Fruit fly (Drosophila melanogaster) whole organism, embryonic: ENCODE data around the gene rno.
A peak's percentile ranks its signal among the peaks of the same experiment; 100 is the strongest.

Source experiments
- Adf1 ChIP-seq: fragments of 200-800 bp; sonication (Bioruptor generic); IDR thresholded peaks from 2 replicates; pipeline ENCODE4 v1.3.6; 2022; ENCODE audit warnings: missing biosample characterization, missing genetic modification characterization
- Atf3 ChIP-seq: fragments of 200-800 bp; sonication (Bioruptor generic); optimal IDR thresholded peaks from 3 replicates; lab custom pipeline; 2016; ENCODE audit warnings: missing biosample characterization, missing genetic modification characterization
- BEAF-32 ChIP-seq: fragments of 200-800 bp; sonication (Bioruptor generic); optimal IDR thresholded peaks from 3 replicates; lab custom pipeline; 2017; ENCODE audit warnings: missing biosample characterization, missing genetic modification characterization, mild to moderate bottlenecking, moderate library complexity, missing genetic modification reagents
- CG10147 ChIP-seq: fragments of 200-800 bp; sonication (Bioruptor generic); optimal IDR thresholded peaks from 2 replicates; lab custom pipeline; 2019; ENCODE audit warnings: missing biosample characterization, mild to moderate bottlenecking, missing genetic modification characterization, moderate library complexity
- CG11456 ChIP-seq: fragments of 200-800 bp; sonication (Bioruptor generic); IDR thresholded peaks from 3 replicates; pipeline ENCODE4 v1.3.6; 2022; ENCODE audit warnings: missing biosample characterization, missing genetic modification characterization
- CG12155 ChIP-seq: fragments of 200-800 bp; sonication (Bioruptor generic); optimal IDR thresholded peaks from 3 replicates; lab custom pipeline; 2016; ENCODE audit warnings: missing biosample characterization, missing genetic modification characterization
- CG12744 ChIP-seq: fragments of 200-800 bp; sonication (Bioruptor generic); optimal IDR thresholded peaks from 2 replicates; lab custom pipeline; 2016; ENCODE audit warnings: missing biosample characterization, missing genetic modification characterization
- CG15479 ChIP-seq: fragments of 200-800 bp; sonication (Bioruptor generic); optimal IDR thresholded peaks from 3 replicates; lab custom pipeline; 2019; ENCODE audit warnings: missing biosample characterization, mild to moderate bottlenecking, missing genetic modification characterization, moderate library complexity
- CG15601 ChIP-seq: fragments of 200-800 bp; sonication (Bioruptor generic); optimal IDR thresholded peaks from 3 replicates; lab custom pipeline; 2019; ENCODE audit warnings: missing biosample characterization, mild to moderate bottlenecking, missing genetic modification characterization, moderate library complexity
- CG17359 ChIP-seq: fragments of 200-800 bp; sonication (Bioruptor generic); optimal IDR thresholded peaks from 3 replicates; lab custom pipeline; 2018; ENCODE audit warnings: missing biosample characterization, mild to moderate bottlenecking, missing genetic modification characterization, moderate library complexity
- CG2875 ChIP-seq: fragments of 200-800 bp; sonication (Bioruptor generic); optimal IDR thresholded peaks from 2 replicates; lab custom pipeline; 2017; ENCODE audit warnings: missing biosample characterization, mild to moderate bottlenecking, missing genetic modification characterization, missing genetic modification reagents
- CG3163 ChIP-seq: fragments of 200-800 bp; sonication (Bioruptor generic); optimal IDR thresholded peaks from 3 replicates; lab custom pipeline; 2016; ENCODE audit warnings: missing biosample characterization, missing genetic modification characterization
- CG32532 ChIP-seq: fragments of 200-800 bp; sonication (Bioruptor generic); IDR thresholded peaks from 2 replicates; pipeline ENCODE4 v1.3.6; 2022; ENCODE audit warnings: missing biosample characterization, missing genetic modification characterization
- CG4617 ChIP-seq: fragments of 200-800 bp; sonication (Bioruptor generic); optimal IDR thresholded peaks from 3 replicates; lab custom pipeline; 2016; ENCODE audit warnings: missing biosample characterization, missing genetic modification characterization, borderline replicate concordance
- CG6254 ChIP-seq: fragments of 200-800 bp; sonication (Bioruptor generic); optimal IDR thresholded peaks from 3 replicates; lab custom pipeline; 2017; ENCODE audit warnings: mild to moderate bottlenecking, missing biosample characterization, missing genetic modification reagents, missing genetic modification characterization
- CG6813 ChIP-seq: fragments of 200-800 bp; sonication (Bioruptor generic); optimal IDR thresholded peaks from 2 replicates; lab custom pipeline; 2017; ENCODE audit warnings: missing biosample characterization, missing genetic modification characterization, mild to moderate bottlenecking, moderate library complexity, missing genetic modification reagents
- CG7928 ChIP-seq: fragments of 200-800 bp; sonication (Bioruptor generic); optimal IDR thresholded peaks from 2 replicates; lab custom pipeline; 2017; ENCODE audit warnings: missing biosample characterization, mild to moderate bottlenecking, missing genetic modification characterization
- CG8359 ChIP-seq: fragments of 200-800 bp; sonication (Bioruptor generic); optimal IDR thresholded peaks from 2 replicates; lab custom pipeline; 2017; ENCODE audit warnings: missing biosample characterization, mild to moderate bottlenecking, missing genetic modification characterization, borderline replicate concordance
- CG9817 ChIP-seq: fragments of 200-800 bp; sonication (Bioruptor generic); optimal IDR thresholded peaks from 2 replicates; lab custom pipeline; 2018; ENCODE audit warnings: missing biosample characterization, mild to moderate bottlenecking, missing genetic modification characterization, moderate library complexity
- D19A ChIP-seq: fragments of 200-800 bp; optimal IDR thresholded peaks from 3 replicates; lab custom pipeline; 2019; ENCODE audit warnings: missing biosample characterization, mild to moderate bottlenecking, missing genetic modification characterization, moderate library complexity
- D19B ChIP-seq: fragments of 200-800 bp; sonication (Bioruptor generic); optimal IDR thresholded peaks from 2 replicates; lab custom pipeline; 2017; ENCODE audit warnings: missing biosample characterization, mild to moderate bottlenecking, missing genetic modification characterization
- ERR ChIP-seq: fragments of 200-800 bp; sonication (Bioruptor generic); optimal IDR thresholded peaks from 2 replicates; lab custom pipeline; 2016; ENCODE audit warnings: missing biosample characterization, missing genetic modification characterization
- Ets97D ChIP-seq: fragments of 200-800 bp; sonication (Bioruptor generic); optimal IDR thresholded peaks from 3 replicates; lab custom pipeline; 2016; ENCODE audit warnings: missing biosample characterization, missing genetic modification characterization
- HLH54F ChIP-seq: fragments of 200-800 bp; sonication (Bioruptor generic); optimal IDR thresholded peaks from 3 replicates; lab custom pipeline; 2016; ENCODE audit warnings: missing biosample characterization, missing genetic modification characterization
- Oli ChIP-seq: fragments of 200-800 bp; sonication (Bioruptor generic); optimal IDR thresholded peaks from 2 replicates; lab custom pipeline; 2018; ENCODE audit warnings: missing biosample characterization, mild to moderate bottlenecking, missing genetic modification characterization, moderate library complexity
- Sox102F ChIP-seq: fragments of 200-800 bp; sonication (Bioruptor generic); optimal IDR thresholded peaks from 2 replicates; lab custom pipeline; 2018; ENCODE audit warnings: missing biosample characterization, mild to moderate bottlenecking, missing genetic modification characterization, moderate library complexity
- Usf ChIP-seq: fragments of 200-800 bp; sonication (Bioruptor generic); optimal IDR thresholded peaks from 2 replicates; lab custom pipeline; 2017; ENCODE audit warnings: missing genotype, missing biosample characterization, missing genetic modification characterization
- ab ChIP-seq: fragments of 200-800 bp; sonication (Bioruptor generic); optimal IDR thresholded peaks from 2 replicates; lab custom pipeline; 2016; ENCODE audit warnings: missing biosample characterization, missing genetic modification characterization
- abd-A ChIP-seq: fragments of 200-800 bp; sonication (Bioruptor generic); optimal IDR thresholded peaks from 3 replicates; lab custom pipeline; 2019; ENCODE audit warnings: missing biosample characterization, mild to moderate bottlenecking, missing genetic modification characterization, moderate library complexity
- ash1 ChIP-seq: fragments of 200-800 bp; sonication (Bioruptor generic); optimal IDR thresholded peaks from 2 replicates; lab custom pipeline; 2018; ENCODE audit warnings: missing biosample characterization, mild to moderate bottlenecking, missing genetic modification characterization
- bigmax ChIP-seq: fragments of 200-800 bp; sonication (Bioruptor generic); optimal IDR thresholded peaks from 2 replicates; lab custom pipeline; 2018; ENCODE audit warnings: missing biosample characterization, mild to moderate bottlenecking, missing genetic modification characterization
- btn ChIP-seq: fragments of 200-800 bp; sonication (Bioruptor generic); optimal IDR thresholded peaks from 2 replicates; lab custom pipeline; 2016; ENCODE audit warnings: missing biosample characterization, missing genetic modification characterization
- chif ChIP-seq, 2 experiments: fragments of 200-800 bp; sonication (Bioruptor generic); optimal IDR thresholded peaks; 3 replicates each; lab custom pipeline; 2016; ENCODE audit warnings: missing biosample characterization in 2 of 2, missing genetic modification characterization in 2 of 2
- corto ChIP-seq: fragments of 200-800 bp; sonication (Bioruptor generic); optimal IDR thresholded peaks from 2 replicates; lab custom pipeline; 2016; ENCODE audit warnings: missing biosample characterization, mild to moderate bottlenecking, missing genetic modification characterization, moderate library complexity
- dati ChIP-seq: fragments of 200-800 bp; sonication (Bioruptor generic); IDR thresholded peaks from 2 replicates; pipeline ENCODE4 v1.3.6; 2022; ENCODE audit warnings: missing biosample characterization, missing genetic modification characterization
- eve ChIP-seq, 2 experiments: fragments of >200 bp; optimal IDR thresholded peaks; 2 replicates each; lab custom pipeline; 2017; ENCODE audit warnings: missing biosample characterization in 2 of 2, missing genetic modification characterization in 2 of 2
- gcm ChIP-seq: fragments of 200-800 bp; sonication (Bioruptor generic); optimal IDR thresholded peaks from 2 replicates; lab custom pipeline; 2019; ENCODE audit warnings: missing biosample characterization, mild to moderate bottlenecking, missing genetic modification characterization, moderate library complexity
- ind ChIP-seq: fragments of 200-800 bp; sonication (Bioruptor generic); optimal IDR thresholded peaks from 3 replicates; lab custom pipeline; 2016; ENCODE audit warnings: missing biosample characterization, missing genetic modification characterization
- klu ChIP-seq: fragments of 200-800 bp; sonication (Bioruptor generic); IDR thresholded peaks from 2 replicates; pipeline ENCODE4 v1.3.6; 2022; ENCODE audit warnings: missing biosample characterization, missing genetic modification characterization
- lab ChIP-seq: fragments of 200-800 bp; sonication (Bioruptor generic); optimal IDR thresholded peaks from 3 replicates; lab custom pipeline; 2017; ENCODE audit warnings: missing biosample characterization, missing genetic modification characterization, mild to moderate bottlenecking, moderate library complexity, missing genetic modification reagents
- lola ChIP-seq, 3 experiments: fragments of >200 bp in 2 of 3; fragments of 200-800 bp in 1 of 3; sonication (Bioruptor generic) in 1 of 3; optimal IDR thresholded peaks; 2 replicates each; lab custom pipeline; 2017 to 2019; ENCODE audit warnings: missing biosample characterization in 3 of 3, missing genetic modification characterization in 3 of 3, mild to moderate bottlenecking in 1 of 3, moderate library complexity in 1 of 3
- oc ChIP-seq: fragments of 200-800 bp; sonication (Bioruptor generic); optimal IDR thresholded peaks from 2 replicates; lab custom pipeline; 2018; ENCODE audit warnings: missing biosample characterization, mild to moderate bottlenecking, missing genetic modification characterization, moderate library complexity
- pan ChIP-seq, 4 experiments: fragments of >200 bp in 3 of 4; fragments of 200-800 bp in 1 of 4; sonication (Bioruptor generic) in 1 of 4; optimal IDR thresholded peaks in 3 of 4; IDR thresholded peaks in 1 of 4; 2 replicates each; pipeline versions ENCODE4 v1.3.6 to Lab custom; 2017 to 2022; ENCODE audit warnings: missing biosample characterization in 2 of 4, missing genetic modification characterization in 2 of 4, mixed read lengths in 1 of 4
- row ChIP-seq: fragments of 200-800 bp; sonication (Bioruptor generic); IDR thresholded peaks from 3 replicates; pipeline ENCODE4 v1.3.6; 2022; ENCODE audit warnings: missing biosample characterization, missing genetic modification characterization
- slou ChIP-seq: fragments of 200-800 bp; sonication (Bioruptor generic); optimal IDR thresholded peaks from 3 replicates; lab custom pipeline; 2016; ENCODE audit warnings: missing biosample characterization, missing genetic modification characterization
- so ChIP-seq: fragments of 200-800 bp; sonication (Bioruptor generic); IDR thresholded peaks from 3 replicates; pipeline ENCODE4 v1.3.6; 2022; ENCODE audit warnings: missing biosample characterization, missing genetic modification characterization
- wek ChIP-seq: fragments of 200-800 bp; sonication (Bioruptor generic); optimal IDR thresholded peaks from 3 replicates; lab custom pipeline; 2018; ENCODE audit warnings: missing biosample characterization, mild to moderate bottlenecking, missing genetic modification characterization, moderate library complexity
- wor ChIP-seq: fragments of 200-800 bp; sonication (Bioruptor generic); IDR thresholded peaks from 2 replicates; pipeline ENCODE4 v1.3.6; 2022; ENCODE audit warnings: missing biosample characterization, missing genetic modification characterization
- yki ChIP-seq: fragments of >200 bp; optimal IDR thresholded peaks from 3 replicates; lab custom pipeline; 2018

The rno gene

dm6 chr3L:160446-161094 is 39.0 kb downstream of the rno start (continued):
- TF ChIP-seq CG6813 (GFP tag; lab: Kevin White, UChicago) (no peak), CG7928 (no peak), bigmax (GFP tag; lab: Kevin White, UChicago) (peak; percentile 51), CG15601 (tag; lab: Kevin White, UChicago) (no peak), CG3163 (GFP tag; lab: Kevin White, UChicago) (no peak), D19A (tag; lab: Kevin White, UChicago) (no peak), Adf1 (GFP tag; lab: Robert Waterston, UW) (no peak; the same call in 1 of the 2 replicates), HLH54F (no peak), ind (GFP tag; lab: Kevin White, UChicago) (no peak), Atf3 (GFP tag; lab: Kevin White, UChicago) (no peak), CG11456 (GFP tag; lab: Robert Waterston, UW) (no peak), klu (GFP tag; lab: Robert Waterston, UW) (no peak), slou (no peak), CG8359 (GFP tag; lab: Kevin White, UChicago) (no peak), CG32532 (GFP tag; lab: Robert Waterston, UW) (no peak), CG10147 (GFP tag; lab: Kevin White, UChicago) (peak; percentile 14), oc (tag; lab: Kevin White, UChicago) (peak; percentile 65), CG4617 (no peak), lab (peak; percentile 61), ERR (GFP tag; lab: Kevin White, UChicago) (no peak), BEAF-32 (no peak), CG17359 (no peak), pan (optimal IDR thresholded peaks at IDR 0.05; lab: Kevin White, UChicago) (no peak), pan (GFP tag; optimal IDR thresholded peaks at IDR 0.05 in 1 of 2, IDR thresholded peaks at IDR 0.05 in 1 of 2) (peak in 1 of 2 experiments; percentile 62), ash1 (GFP tag; lab: Kevin White, UChicago) (peak; percentile 55), CG2875 (GFP tag; lab: Kevin White, UChicago) (no peak), eve (GFP tag; optimal IDR thresholded peaks at IDR 0.05; lab: Kevin White, UChicago) (peak in 1 of 2 experiments; percentile 79), chif (GFP tag; optimal IDR thresholded peaks at IDR 0.05; lab: Kevin White, UChicago) (no peak), gcm (GFP tag; lab: Kevin White, UChicago) (peak; percentile 37), btn (GFP tag; lab: Kevin White, UChicago) (no peak), Usf (GFP tag; lab: Kevin White, UChicago) (no peak), CG15479 (GFP tag; lab: Kevin White, UChicago) (no peak), CG12155 (GFP tag; lab: Kevin White, UChicago) (no peak), so (GFP tag; lab: Robert Waterston, UW) (peak; percentile 54; the same call in 2 of the 3 replicates), Oli (tag; lab: Kevin White, UChicago) (no peak), dati (no peak), row (GFP tag; lab: Robert Waterston, UW) (no peak), CG6254 (no peak), CG9817 (tag; lab: Kevin White, UChicago) (no peak), yki (lab: Kevin White, UChicago) (no peak), Sox102F (GFP tag; lab: Kevin White, UChicago) (no peak), CG12744 (no peak), corto (GFP tag; lab: Kevin White, UChicago) (no peak), lola (GFP tag; optimal IDR thresholded peaks at IDR 0.05; lab: Kevin White, UChicago) (no peak), abd-A (tag; lab: Kevin White, UChicago) (peak; percentile 70), ab (GFP tag; lab: Kevin White, UChicago) (no peak), wor (GFP tag; lab: Robert Waterston, UW) (no peak), wek (GFP tag; lab: Kevin White, UChicago) (no peak), Ets97D (GFP tag; lab: Kevin White, UChicago) (no peak), D19B (GFP tag; lab: Kevin White, UChicago) (no peak)
